Worm (Caenorhabditis elegans) whole organism, L3 larva: ENCODE results near the gene srt-49.

Experiments used
- aly-2 ChIP-seq: fragments of 150-350 bp; optimal IDR thresholded peaks from 2 replicates; lab custom pipeline; 2014; ENCODE audit warnings: missing biosample characterization, missing genetic modification characterization
- elt-1 ChIP-seq: fragments of 150-350 bp; optimal IDR thresholded peaks from 2 replicates; lab custom pipeline; 2014; ENCODE audit warnings: missing biosample characterization, missing genetic modification characterization
- jun-1 ChIP-seq: fragments of 150-350 bp; optimal IDR thresholded peaks from 2 replicates; lab custom pipeline; 2014; ENCODE audit warnings: missing biosample characterization, missing genetic modification reagents, missing genetic modification characterization
- lin-39 ChIP-seq: fragments of 150-350 bp; optimal IDR thresholded peaks from 2 replicates; lab custom pipeline; 2018; ENCODE audit warnings: missing biosample characterization, missing genetic modification reagents, missing genetic modification characterization
- nhr-11 ChIP-seq: fragments of 150-350 bp; optimal IDR thresholded peaks from 2 replicates; lab custom pipeline; 2014; ENCODE audit warnings: missing biosample characterization, missing genetic modification characterization
- nhr-12 ChIP-seq: fragments of 150-350 bp; optimal IDR thresholded peaks from 2 replicates; lab custom pipeline; 2014; ENCODE audit warnings: missing biosample characterization, missing genetic modification characterization
- nhr-28 ChIP-seq: fragments of 150-350 bp; optimal IDR thresholded peaks from 2 replicates; lab custom pipeline; 2014; ENCODE audit warnings: missing biosample characterization, missing genetic modification characterization
- pha-4 ChIP-seq: fragments of 150-350 bp; optimal IDR thresholded peaks from 2 replicates; lab custom pipeline; 2014; ENCODE audit warnings: missing biosample characterization, missing genetic modification reagents, missing genetic modification characterization
- pqm-1 ChIP-seq: fragments of 150-350 bp; optimal IDR thresholded peaks from 2 replicates; lab custom pipeline; 2017; ENCODE audit warnings: missing biosample characterization, missing genetic modification characterization, inconsistent platforms
- skn-1 ChIP-seq: fragments of 150-350 bp; optimal IDR thresholded peaks from 2 replicates; lab custom pipeline; 2014; ENCODE audit warnings: missing biosample characterization, missing genetic modification characterization
- ztf-4 ChIP-seq: fragments of 150-350 bp; optimal IDR thresholded peaks from 2 replicates; lab custom pipeline; 2014; ENCODE audit warnings: missing biosample characterization, missing genetic modification characterization

ce11 chrIV:15126021-15126420 lies 27.8 kb upstream of the srt-49 start, which contains the start of gene clec-190:
- TF ChIP-seq jun-1 (no peak), aly-2 (tag; lab: Kevin White, UChicago) (no peak), nhr-12 (tag; lab: Kevin White, UChicago) (no peak), skn-1 (no peak), pha-4 (no peak), elt-1 (tag; lab: Kevin White, UChicago) (no peak), nhr-11 (tag; lab: Kevin White, UChicago) (no peak), pqm-1 (tag; lab: Kevin White, UChicago) (no peak), lin-39 (no peak), ztf-4 (tag; lab: Kevin White, UChicago) (no peak), nhr-28 (tag; lab: Kevin White, UChicago) (no peak)
